Fruit fly (Drosophila melanogaster) whole organism: ENCODE results near the gene CG33669.
"Not testable (repeated sequence)": the region's sequence is repeated elsewhere in the genome, so short reads cannot be mapped to it uniquely, and the experiment has no call there.

Experiments
- CG8478 ChIP-seq: fragments of >200 bp; optimal IDR thresholded peaks from 2 replicates; lab custom pipeline; 2018; ENCODE audit warnings: inconsistent platforms
- Dll ChIP-seq: fragments of >200 bp; optimal IDR thresholded peaks from 2 replicates; lab custom pipeline; 2017
- EcR ChIP-seq, 2 experiments: fragments of >200 bp; optimal IDR thresholded peaks; 2 replicates each; lab custom pipeline; 2017; ENCODE audit warnings: missing biosample characterization in 2 of 2, missing genetic modification characterization in 2 of 2, missing genetic modification reagents in 2 of 2
- pan ChIP-seq: fragments of >200 bp; optimal IDR thresholded peaks from 2 replicates; lab custom pipeline; 2017
- psq ChIP-seq: fragments of >200 bp; optimal IDR thresholded peaks from 2 replicates; lab custom pipeline; 2017
- usp ChIP-seq: fragments of >200 bp; optimal IDR thresholded peaks from 2 replicates; lab custom pipeline; 2017; ENCODE audit warnings: missing biosample characterization, missing genetic modification characterization, mixed read lengths

DNA sequence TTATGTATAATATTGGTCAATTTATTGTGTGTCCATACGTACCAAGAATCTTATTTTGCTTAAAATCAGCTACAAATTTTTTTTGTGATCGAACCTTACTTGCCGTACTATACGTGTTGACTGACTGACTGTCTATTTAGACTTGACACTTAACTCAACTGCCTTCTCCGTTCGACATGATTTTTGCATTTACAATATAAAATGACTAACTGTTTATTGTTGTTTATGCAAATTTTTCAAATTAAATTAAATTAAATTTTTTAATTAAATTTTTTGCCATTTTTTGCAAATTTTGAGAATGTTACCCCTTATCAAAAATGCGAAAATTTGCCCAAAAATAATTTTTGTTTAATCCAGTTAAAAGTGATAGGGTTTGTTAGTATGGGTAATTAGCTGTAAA is at the start of gene CG33669:
- not testable (repeated sequence) for TF ChIP-seq psq (lab: Kevin White, UChicago); Dll (lab: Kevin White, UChicago); CG8478 (lab: Kevin White, UChicago); pan; EcR (GFP tag; optimal IDR thresholded peaks at IDR 0.05; lab: Kevin White, UChicago); usp (GFP tag; lab: Kevin White, UChicago)
